Worm (Caenorhabditis elegans) whole organism, L4/young adult: ENCODE measurements around the gene col-155.

Experiments used
- W03F9.2 ChIP-seq: fragments of 150-350 bp; optimal IDR thresholded peaks from 2 replicates; lab custom pipeline; 2014; ENCODE audit warnings: missing biosample characterization, missing genetic modification characterization
- dao-5 ChIP-seq: sonication (generic microtip); optimal IDR thresholded peaks from 2 replicates; lab custom pipeline; 2016; ENCODE audit warnings: missing genotype, missing genetic modification characterization, moderate library complexity, missing compliant biosample characterization
- him-1 ChIP-seq: sonication (generic microtip); optimal IDR thresholded peaks from 2 replicates; lab custom pipeline; 2016; ENCODE audit warnings: missing genotype, missing genetic modification reagents, missing genetic modification characterization, missing compliant biosample characterization

DNA sequence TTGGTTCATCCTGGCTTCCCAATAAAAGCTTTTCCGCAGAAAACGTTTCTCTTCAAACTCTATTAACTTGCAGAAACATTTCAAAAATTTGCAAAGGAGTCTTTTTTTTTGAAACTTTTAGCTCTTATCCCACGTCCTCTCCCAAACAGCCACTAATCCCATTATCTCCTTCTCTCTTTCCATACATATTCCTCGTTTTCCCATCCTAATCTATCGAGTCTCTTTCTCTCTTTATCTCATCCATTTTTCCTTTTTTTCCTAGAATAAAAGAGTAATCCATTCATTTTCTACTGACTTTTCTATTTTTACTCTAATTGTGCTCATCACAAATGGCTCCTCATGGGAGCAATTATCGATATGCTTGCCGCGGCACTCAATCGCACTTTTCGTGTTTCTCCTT is 39.1 kb upstream of the col-155 start:
- TF ChIP-seq W03F9.2 (tag; lab: Kevin White, UChicago) (no peak), dao-5 (tag; lab: Kevin White, UChicago) (no peak), him-1 (tag; lab: Kevin White, UChicago) (no peak)
